Fruit fly (Drosophila melanogaster): ENCODE data around the gene bbx.

bbx gene

dm6 chrX:21368410-21368918 lies 5.6 kb downstream of the bbx start (continued):
- TF ChIP-seq salr (GFP tag; optimal IDR thresholded peaks at IDR 0.05) (no peak), Met (GFP tag; optimal IDR thresholded peaks at IDR 0.05) (no peak), Sox14 (GFP tag; optimal IDR thresholded peaks at IDR 0.05) (peak; percentile 88), CG6163 (GFP tag; IDR thresholded peaks at IDR 0.05) (peak; percentile 69; the same call in 2 of the 3 replicates), Ets96B (tag; optimal IDR thresholded peaks at IDR 0.05) (no peak), Ets21C (GFP tag; optimal IDR thresholded peaks at IDR 0.05) (no peak), CG6792 (GFP tag; optimal IDR thresholded peaks at IDR 0.05) (no peak), dac (GFP tag; optimal IDR thresholded peaks at IDR 0.05) (no peak), CG6854 (GFP tag; optimal IDR thresholded peaks at IDR 0.05) (no peak), vri (GFP tag; optimal IDR thresholded peaks at IDR 0.05) (peak; percentile 64), svp (GFP tag) (peak; percentile 78), CG8119 (GFP tag; IDR thresholded peaks at IDR 0.05) (peak; percentile 57; the same call in 2 of the 3 replicates), CG1621 (tag; optimal IDR thresholded peaks at IDR 0.05) (no peak), Hr39 (GFP tag; optimal IDR thresholded peaks at IDR 0.05) (peak; percentile 44), cyc (GFP tag; optimal IDR thresholded peaks at IDR 0.05) (no peak), fkh (GFP tag; optimal IDR thresholded peaks at IDR 0.05) (peak; percentile 50), acj6 (GFP tag; optimal IDR thresholded peaks at IDR 0.05) (no peak), pdm3 (GFP tag; optimal IDR thresholded peaks at IDR 0.05) (no peak), CG6808 (GFP tag; optimal IDR thresholded peaks at IDR 0.05) (no peak), CG11762 (GFP tag; optimal IDR thresholded peaks at IDR 0.05; ENCODE audit: insufficient read depth) (no peak), CG7368 (GFP tag; optimal IDR thresholded peaks at IDR 0.05) (no peak), CG10669 (GFP tag; optimal IDR thresholded peaks at IDR 0.05) (no peak), CG9139 (GFP tag; optimal IDR thresholded peaks at IDR 0.05) (peak; percentile 42)

DNA sequence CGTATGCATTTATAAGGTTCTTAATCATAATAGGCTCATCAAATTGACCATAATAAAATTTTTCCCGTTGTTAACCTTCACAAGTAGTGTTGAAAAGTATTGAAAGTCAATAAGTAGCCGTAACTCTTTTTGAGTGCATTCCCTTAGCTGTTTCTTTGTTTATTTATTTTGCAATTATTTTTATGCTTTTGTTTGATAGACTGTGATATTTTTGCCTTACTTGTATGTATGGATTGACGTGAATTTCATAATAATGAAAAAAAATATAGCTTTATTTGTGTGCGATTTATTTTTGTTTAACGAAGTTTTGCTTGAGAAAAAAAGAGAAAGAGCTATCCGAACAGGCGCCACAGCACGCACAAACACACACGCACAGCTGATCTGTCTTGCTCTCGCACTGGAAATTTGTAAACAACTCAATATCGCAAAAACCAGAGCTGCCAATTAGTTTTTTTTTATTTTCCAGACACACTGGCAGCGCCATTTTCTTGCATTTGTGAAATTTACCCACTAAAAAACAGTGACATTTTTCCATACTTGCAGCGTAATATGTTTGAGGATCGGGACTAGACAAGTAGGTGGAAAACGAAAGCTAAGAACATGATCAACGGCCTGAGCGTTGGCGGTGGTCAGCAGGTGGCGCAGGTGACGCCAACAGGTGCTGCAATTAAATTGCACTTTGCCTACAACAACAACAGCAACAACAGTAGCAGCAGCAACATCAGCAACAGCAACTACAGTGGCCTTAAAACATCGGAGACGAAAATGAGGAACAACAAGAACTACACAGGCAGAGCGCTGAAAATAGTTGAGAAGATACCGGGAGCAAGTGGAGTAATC lies 6.5 kb downstream of the bbx start:
- no peak for TF ChIP-seq OdsH (GFP tag; optimal IDR thresholded peaks at IDR 0.05)
- peak; percentile 35 for TF ChIP-seq CG6808 (GFP tag; optimal IDR thresholded peaks at IDR 0.05)
- TF ChIP-seq Met (GFP tag; optimal IDR thresholded peaks at IDR 0.05): peak; percentile 25
- TF ChIP-seq Sox14 (GFP tag; optimal IDR thresholded peaks at IDR 0.05): peak; percentile 42
- TF ChIP-seq CG10669 (GFP tag; optimal IDR thresholded peaks at IDR 0.05): peak; percentile 13
- TF ChIP-seq dsx (GFP tag; optimal IDR thresholded peaks at IDR 0.05; ENCODE audit: poor library complexity, severe bottlenecking): no peak
- no peak for TF ChIP-seq CG4318 (GFP tag; optimal IDR thresholded peaks at IDR 0.05)
- TF ChIP-seq Ets96B (tag; optimal IDR thresholded peaks at IDR 0.05): no peak
- peak; percentile 19 for TF ChIP-seq esn (GFP tag; optimal IDR thresholded peaks at IDR 0.05)
- peak; percentile 24 to 27 for TF ChIP-seq ss (GFP tag; optimal IDR thresholded peaks at IDR 0.05)
- peak; percentile 29 for TF ChIP-seq CG10631 (GFP tag; optimal IDR thresholded peaks at IDR 0.05)
- peak; percentile 20 for TF ChIP-seq Eip75B (GFP tag; optimal IDR thresholded peaks at IDR 0.05)
- TF ChIP-seq CG8632 (GFP tag; optimal IDR thresholded peaks at IDR 0.05): no peak
- no peak for TF ChIP-seq CG11902 (GFP tag; optimal IDR thresholded peaks at IDR 0.05)
- no peak for TF ChIP-seq CG32006 (GFP tag; optimal IDR thresholded peaks at IDR 0.05)
- no peak for TF ChIP-seq Ets21C (GFP tag; optimal IDR thresholded peaks at IDR 0.05)
- TF ChIP-seq fkh (GFP tag; optimal IDR thresholded peaks at IDR 0.05): peak; percentile 71
- peak; percentile 0 for TF ChIP-seq topi (GFP tag; optimal IDR thresholded peaks at IDR 0.05)
- no peak for TF ChIP-seq eg (GFP tag; IDR thresholded peaks at IDR 0.05)
- no peak for TF ChIP-seq CG3919 (GFP tag; optimal IDR thresholded peaks at IDR 0.05)
- TF ChIP-seq Hr39 (GFP tag; optimal IDR thresholded peaks at IDR 0.05): no peak
- TF ChIP-seq vri (GFP tag; optimal IDR thresholded peaks at IDR 0.05): peak; percentile 24
- peak; percentile 4 for TF ChIP-seq CG31627 (GFP tag; optimal IDR thresholded peaks at IDR 0.05)
- TF ChIP-seq CG8119 (GFP tag; IDR thresholded peaks at IDR 0.05): no peak
- no peak for TF ChIP-seq Hr4 (GFP tag; optimal IDR thresholded peaks at IDR 0.05)
- TF ChIP-seq CG11294 (GFP tag; IDR thresholded peaks at IDR 0.05): no peak
- TF ChIP-seq CG1621 (tag; optimal IDR thresholded peaks at IDR 0.05): no peak
- peak; percentile 58 for TF ChIP-seq Eip78C (GFP tag)
- TF ChIP-seq dac (GFP tag; optimal IDR thresholded peaks at IDR 0.05): no peak
- TF ChIP-seq CG16779 (tag; optimal IDR thresholded peaks at IDR 0.05): peak; percentile 28
- TF ChIP-seq Sox102F (GFP tag; optimal IDR thresholded peaks at IDR 0.05): peak; percentile 23
